Worm (Caenorhabditis elegans) whole organism, L2 larva: ENCODE measurements around the gene C45B11.2.

ENCODE experiments used
- F13H6.1 ChIP-seq: sonication (generic microtip); optimal IDR thresholded peaks from 2 replicates; lab custom pipeline; 2016; ENCODE audit warnings: missing genetic modification characterization, missing compliant biosample characterization
- ZK546.5 ChIP-seq: sonication (generic microtip); optimal IDR thresholded peaks from 2 replicates; lab custom pipeline; 2017; ENCODE audit warnings: missing biosample characterization, missing genetic modification characterization
- elt-3 ChIP-seq: sonication (generic microtip); optimal IDR thresholded peaks from 2 replicates; lab custom pipeline; 2017; ENCODE audit warnings: missing biosample characterization, missing genetic modification characterization
- lin-13 ChIP-seq: fragments of 150-350 bp; optimal IDR thresholded peaks from 2 replicates; lab custom pipeline; 2014; ENCODE audit warnings: missing biosample characterization, missing genetic modification reagents, missing genetic modification characterization
- lsy-2 ChIP-seq, 2 experiments: fragments of 150-350 bp in 1 of 2; sonication (generic microtip) in 1 of 2; optimal IDR thresholded peaks; 2 replicates each; lab custom pipeline; 2014 to 2017; ENCODE audit warnings: missing biosample characterization in 2 of 2, missing genetic modification characterization in 2 of 2
- nhr-11 ChIP-seq: fragments of 150-350 bp; optimal IDR thresholded peaks from 2 replicates; lab custom pipeline; 2014; ENCODE audit warnings: missing biosample characterization, missing genetic modification characterization
- nhr-25 ChIP-seq: fragments of 150-350 bp; sonication (generic microtip); optimal IDR thresholded peaks from 3 replicates; lab custom pipeline; 2014; ENCODE audit warnings: missing biosample characterization, missing genetic modification characterization
- unc-39 ChIP-seq: fragments of 150-350 bp; optimal IDR thresholded peaks from 2 replicates; lab custom pipeline; 2014; ENCODE audit warnings: missing biosample characterization, missing genetic modification characterization
- unc-55 ChIP-seq: fragments of 150-350 bp; sonication (generic microtip); optimal IDR thresholded peaks from 3 replicates; lab custom pipeline; 2014; ENCODE audit warnings: missing biosample characterization, missing genetic modification reagents, missing genetic modification characterization
- unc-62 ChIP-seq: fragments of 150-350 bp; optimal IDR thresholded peaks from 2 replicates; lab custom pipeline; 2014; ENCODE audit warnings: missing biosample characterization, missing genetic modification reagents, missing genetic modification characterization

ce11 chrV:11022817-11023216, 19.7 kb upstream of the C45B11.2 start, which contains the start of the genes C13G3.12 and hot-6:
- TF ChIP-seq F13H6.1 (tag; lab: Kevin White, UChicago) (no peak), unc-62 (no peak), unc-55 (GFP tag; lab: Kevin White, UChicago) (no peak), elt-3 (no peak), unc-39 (tag; lab: Kevin White, UChicago) (no peak), nhr-25 (tag; lab: Kevin White, UChicago) (no peak), nhr-11 (tag; lab: Kevin White, UChicago) (no peak), ZK546.5 (tag; lab: Kevin White, UChicago) (no peak), lin-13 (GFP tag; lab: Kevin White, UChicago) (no peak), lsy-2 (tag; optimal IDR thresholded peaks at IDR 0.05; lab: Kevin White, UChicago) (no peak)
